Worm (Caenorhabditis elegans) whole organism, early embryonic: ENCODE measurements around the gene hmt-1.

ENCODE experiments used
- B0310.2 ChIP-seq: sonication (generic microtip); optimal IDR thresholded peaks from 2 replicates; lab custom pipeline; 2016; ENCODE audit warnings: mild to moderate bottlenecking, missing genetic modification characterization, missing compliant biosample characterization
- F13C5.2 ChIP-seq: sonication (generic microtip); optimal IDR thresholded peaks from 2 replicates; lab custom pipeline; 2017; ENCODE audit warnings: mild to moderate bottlenecking, missing genetic modification characterization, inconsistent platforms, missing compliant biosample characterization
- ceh-36 ChIP-seq: sonication (generic microtip); optimal IDR thresholded peaks from 2 replicates; lab custom pipeline; 2016; ENCODE audit warnings: missing genetic modification characterization, inconsistent platforms, missing compliant biosample characterization
- hmbx-1 ChIP-seq: sonication (generic microtip); optimal IDR thresholded peaks from 2 replicates; lab custom pipeline; 2016; ENCODE audit warnings: mild to moderate bottlenecking, missing genetic modification characterization, missing compliant biosample characterization
- scrt-1 ChIP-seq: fragments of 200-800 bp; sonication (Bioruptor generic); IDR thresholded peaks from 2 replicates; pipeline ENCODE4 v1.3.6; 2022; ENCODE audit warnings: missing genetic modification characterization, missing compliant biosample characterization
- tbx-37 ChIP-seq: fragments of 200-800 bp; sonication (Bioruptor generic); conservative IDR thresholded peaks from 2 replicates; pipeline ENCODE4 v1.3.6; 2022; ENCODE audit warnings: missing genetic modification reagents, missing genetic modification characterization, missing compliant biosample characterization

ce11 chrIII:11127528-11127927, 27.8 kb upstream of the hmt-1 start, which contains the start of gene Y48A6C.8:
- no peak for TF ChIP-seq F13C5.2 (tag; lab: Kevin White, UChicago)
- TF ChIP-seq hmbx-1 (tag; lab: Kevin White, UChicago), result no peak
- no peak for TF ChIP-seq B0310.2 (tag; lab: Kevin White, UChicago)
- no peak for TF ChIP-seq tbx-37
- TF ChIP-seq ceh-36, result no peak
- no peak for TF ChIP-seq scrt-1 (GFP tag; lab: Robert Waterston, UW)
